Fruit fly (Drosophila melanogaster) whole organism, pupa: ENCODE measurements around the gene Acph-1.

Experiments
- CG13204 ChIP-seq: fragments of 200-800 bp; sonication (Bioruptor generic); optimal IDR thresholded peaks from 2 replicates; lab custom pipeline; 2018; ENCODE audit warnings: missing biosample characterization, mild to moderate bottlenecking, missing genetic modification characterization, moderate library complexity
- CG14655 ChIP-seq: fragments of 200-800 bp; sonication (Bioruptor generic); optimal IDR thresholded peaks from 3 replicates; lab custom pipeline; 2017; ENCODE audit warnings: mild to moderate bottlenecking, missing biosample characterization, missing genetic modification reagents, missing genetic modification characterization
- CG15710 ChIP-seq: fragments of 200-800 bp; sonication (Bioruptor generic); optimal IDR thresholded peaks from 2 replicates; lab custom pipeline; 2018; ENCODE audit warnings: missing biosample characterization, mild to moderate bottlenecking, missing genetic modification characterization, moderate library complexity
- CG17806 ChIP-seq: fragments of 200-800 bp; sonication (Bioruptor generic); optimal IDR thresholded peaks from 2 replicates; lab custom pipeline; 2018; ENCODE audit warnings: missing biosample characterization, mild to moderate bottlenecking, missing genetic modification characterization, moderate library complexity
- CG32121 ChIP-seq: fragments of 200-800 bp; sonication (Bioruptor generic); IDR thresholded peaks from 2 replicates; pipeline ENCODE4 v1.3.6; 2022; ENCODE audit warnings: missing biosample characterization, missing genetic modification characterization
- CG4496 ChIP-seq: fragments of 200-800 bp; sonication (Bioruptor generic); IDR thresholded peaks from 3 replicates; pipeline ENCODE4 v1.3.6; 2022; ENCODE audit warnings: missing biosample characterization, missing genetic modification characterization
- D1 ChIP-seq: fragments of 200-800 bp; sonication (Bioruptor generic); optimal IDR thresholded peaks from 2 replicates; lab custom pipeline; 2018; ENCODE audit warnings: missing biosample characterization, mild to moderate bottlenecking, missing genetic modification characterization, moderate library complexity
- Ets98B ChIP-seq: fragments of 200-800 bp; sonication (Bioruptor generic); IDR thresholded peaks from 2 replicates; pipeline ENCODE4 v1.3.6; 2022; ENCODE audit warnings: missing biosample characterization, missing genetic modification characterization
- Pif1B ChIP-seq: fragments of 200-800 bp; sonication (Bioruptor generic); optimal IDR thresholded peaks from 3 replicates; lab custom pipeline; 2016; ENCODE audit warnings: missing biosample characterization, missing genetic modification characterization
- Snoo ChIP-seq: fragments of 200-800 bp; sonication (Bioruptor generic); optimal IDR thresholded peaks from 3 replicates; lab custom pipeline; 2017; ENCODE audit warnings: missing biosample characterization, mild to moderate bottlenecking, missing genetic modification characterization, inconsistent platforms
- rn ChIP-seq: fragments of 200-800 bp; sonication (Bioruptor generic); IDR thresholded peaks from 2 replicates; pipeline ENCODE4 v1.3.6; 2022; ENCODE audit warnings: missing biosample characterization, missing genetic modification characterization

dm6 chr3R:29969347-29969746 lies 23.9 kb downstream of the Acph-1 start, which contains the start of gene TkR99D:
- TF ChIP-seq Ets98B (GFP tag; lab: Robert Waterston, UW) (no peak), CG32121 (GFP tag; lab: Robert Waterston, UW) (no peak), Snoo (tag; lab: Kevin White, UChicago) (no peak), CG17806 (tag; lab: Kevin White, UChicago) (no peak), CG15710 (tag; lab: Kevin White, UChicago) (no peak), CG4496 (GFP tag; lab: Robert Waterston, UW) (no peak), CG14655 (GFP tag; lab: Kevin White, UChicago) (no peak), rn (GFP tag; lab: Robert Waterston, UW) (no peak), CG13204 (GFP tag; lab: Kevin White, UChicago) (no peak), Pif1B (GFP tag; lab: Kevin White, UChicago) (no peak), D1 (no peak)
